Fruit fly (Drosophila melanogaster) whole organism, embryonic: ENCODE data around the gene CG10063.

Experiments used
- Atf3 ChIP-seq: fragments of 200-800 bp; sonication (Bioruptor generic); optimal IDR thresholded peaks from 3 replicates; lab custom pipeline; 2016; ENCODE audit warnings: missing biosample characterization, missing genetic modification characterization
- Bgb ChIP-seq: fragments of 200-800 bp; sonication (Bioruptor generic); IDR thresholded peaks from 2 replicates; pipeline ENCODE4 v1.3.6; 2022; ENCODE audit warnings: missing biosample characterization, missing genetic modification characterization; ENCODE audit not compliant: partially characterized antibody
- Blimp-1 ChIP-seq: fragments of 200-800 bp; sonication (Bioruptor generic); optimal IDR thresholded peaks from 3 replicates; lab custom pipeline; 2018; ENCODE audit warnings: missing biosample characterization, missing genetic modification characterization, mild to moderate bottlenecking, moderate library complexity, missing genetic modification reagents
- CG11085 ChIP-seq: fragments of 200-800 bp; sonication (Bioruptor generic); IDR thresholded peaks from 2 replicates; pipeline ENCODE4 v1.3.6; 2022; ENCODE audit warnings: missing biosample characterization, missing genetic modification characterization
- CG11247 ChIP-seq: fragments of 200-800 bp; sonication (Bioruptor generic); IDR thresholded peaks from 2 replicates; pipeline ENCODE4 v1.3.6; 2022; ENCODE audit warnings: missing biosample characterization, missing genetic modification characterization
- CG11560 ChIP-seq: fragments of 200-800 bp; sonication (Bioruptor generic); IDR thresholded peaks from 3 replicates; pipeline ENCODE4 v1.3.6; 2022; ENCODE audit warnings: missing biosample characterization, missing genetic modification characterization
- CG12769 ChIP-seq: fragments of 200-800 bp; sonication (Bioruptor generic); optimal IDR thresholded peaks from 2 replicates; lab custom pipeline; 2019; ENCODE audit warnings: missing biosample characterization, mild to moderate bottlenecking, missing genetic modification characterization, moderate library complexity
- CG13624 ChIP-seq: fragments of 200-800 bp; sonication (Bioruptor generic); optimal IDR thresholded peaks from 2 replicates; lab custom pipeline; 2016; ENCODE audit warnings: missing biosample characterization, missing genetic modification characterization
- CG15073 ChIP-seq: fragments of 200-800 bp; sonication (Bioruptor generic); optimal IDR thresholded peaks from 2 replicates; lab custom pipeline; 2016; ENCODE audit warnings: missing biosample characterization, missing genetic modification characterization
- CG3065 ChIP-seq: fragments of 200-800 bp; sonication (Bioruptor generic); optimal IDR thresholded peaks from 2 replicates; lab custom pipeline; 2016; ENCODE audit warnings: missing biosample characterization, missing genetic modification characterization
- CG31388 ChIP-seq: fragments of 200-800 bp; sonication (Bioruptor generic); optimal IDR thresholded peaks from 2 replicates; lab custom pipeline; 2016; ENCODE audit warnings: missing biosample characterization, missing genetic modification characterization
- CG5180 ChIP-seq: fragments of 200-800 bp; sonication (Bioruptor generic); optimal IDR thresholded peaks from 3 replicates; lab custom pipeline; 2017; ENCODE audit warnings: missing biosample characterization, missing genetic modification characterization, mild to moderate bottlenecking, moderate library complexity, missing genetic modification reagents
- CG6272 ChIP-seq: fragments of 200-800 bp; sonication (Bioruptor generic); IDR thresholded peaks from 2 replicates; pipeline ENCODE4 v1.3.6; 2022; ENCODE audit warnings: missing biosample characterization, missing genetic modification characterization
- CG6791 ChIP-seq: fragments of 200-800 bp; sonication (Bioruptor generic); IDR thresholded peaks from 3 replicates; pipeline ENCODE4 v1.3.6; 2022; ENCODE audit warnings: missing biosample characterization, missing genetic modification characterization; ENCODE audit not compliant: partially characterized antibody
- CG8089 ChIP-seq: fragments of 200-800 bp; sonication (Bioruptor generic); optimal IDR thresholded peaks from 3 replicates; lab custom pipeline; 2016; ENCODE audit warnings: missing biosample characterization, missing genetic modification characterization
- CG8478 ChIP-seq: fragments of >200 bp; optimal IDR thresholded peaks from 2 replicates; lab custom pipeline; 2018
- CG8924 ChIP-seq: fragments of 200-800 bp; optimal IDR thresholded peaks from 3 replicates; lab custom pipeline; 2019; ENCODE audit warnings: missing biosample characterization, mild to moderate bottlenecking, missing genetic modification characterization, moderate library complexity
- CoRest ChIP-seq: fragments of 200-800 bp; sonication (Bioruptor generic); optimal IDR thresholded peaks from 3 replicates; lab custom pipeline; 2018; ENCODE audit warnings: missing biosample characterization, mild to moderate bottlenecking, missing genetic modification characterization, moderate library complexity
- Deaf1 ChIP-seq: fragments of 200-800 bp; optimal IDR thresholded peaks from 3 replicates; lab custom pipeline; 2019; ENCODE audit warnings: missing biosample characterization, mild to moderate bottlenecking, missing genetic modification characterization, moderate library complexity
- Doc2 ChIP-seq: fragments of 200-800 bp; sonication (Bioruptor generic); IDR thresholded peaks from 2 replicates; pipeline ENCODE4 v1.3.6; 2022; ENCODE audit warnings: missing biosample characterization, missing genetic modification characterization
- H2.0 ChIP-seq: fragments of 200-800 bp; sonication (Bioruptor generic); IDR thresholded peaks from 2 replicates; pipeline ENCODE4 v1.3.6; 2022; ENCODE audit warnings: missing biosample characterization, missing genetic modification characterization
- Lpt ChIP-seq: fragments of >200 bp; optimal IDR thresholded peaks from 2 replicates; lab custom pipeline; 2018; ENCODE audit warnings: missing biosample characterization, missing genetic modification characterization
- MBD-R2 ChIP-seq: fragments of 200-800 bp; sonication (Bioruptor generic); IDR thresholded peaks from 2 replicates; pipeline ENCODE4 v1.3.6; 2022; ENCODE audit warnings: missing biosample characterization, missing genetic modification characterization
- MTF-1 ChIP-seq: fragments of 200-800 bp; sonication (Bioruptor generic); optimal IDR thresholded peaks from 2 replicates; lab custom pipeline; 2018; ENCODE audit warnings: missing biosample characterization, mild to moderate bottlenecking, missing genetic modification characterization, borderline replicate concordance
- Mes4 ChIP-seq: fragments of 200-800 bp; sonication (Bioruptor generic); optimal IDR thresholded peaks from 2 replicates; lab custom pipeline; 2016; ENCODE audit warnings: missing biosample characterization, missing genetic modification characterization
- Myb ChIP-seq: fragments of 200-800 bp; sonication (Bioruptor generic); optimal IDR thresholded peaks from 2 replicates; lab custom pipeline; 2016; ENCODE audit warnings: missing biosample characterization, missing genetic modification characterization
- Poxn ChIP-seq: fragments of 200-800 bp; sonication (Bioruptor generic); IDR thresholded peaks from 2 replicates; pipeline ENCODE4 v1.3.6; 2022; ENCODE audit warnings: missing biosample characterization, missing genetic modification characterization
- Rfx ChIP-seq: fragments of 200-800 bp; sonication (Bioruptor generic); IDR thresholded peaks from 2 replicates; pipeline ENCODE4 v1.3.6; 2022; ENCODE audit warnings: missing biosample characterization, missing genetic modification characterization
- Sin3A ChIP-seq: fragments of >200 bp; optimal IDR thresholded peaks from 2 replicates; lab custom pipeline; 2018
- Six4 ChIP-seq: fragments of 200-800 bp; sonication (Bioruptor generic); optimal IDR thresholded peaks from 2 replicates; lab custom pipeline; 2016; ENCODE audit warnings: missing biosample characterization, missing genetic modification characterization
- ac ChIP-seq: fragments of 200-800 bp; sonication (Bioruptor generic); optimal IDR thresholded peaks from 3 replicates; lab custom pipeline; 2017; ENCODE audit warnings: missing biosample characterization, mild to moderate bottlenecking, missing genetic modification characterization
- bigmax ChIP-seq: fragments of 200-800 bp; sonication (Bioruptor generic); optimal IDR thresholded peaks from 2 replicates; lab custom pipeline; 2018; ENCODE audit warnings: missing biosample characterization, mild to moderate bottlenecking, missing genetic modification characterization
- disco-r ChIP-seq: fragments of 200-800 bp; sonication (Bioruptor generic); optimal IDR thresholded peaks from 2 replicates; lab custom pipeline; 2016; ENCODE audit warnings: missing biosample characterization, missing genetic modification characterization
- emc ChIP-seq: fragments of 200-800 bp; sonication (Bioruptor generic); optimal IDR thresholded peaks from 2 replicates; lab custom pipeline; 2016; ENCODE audit warnings: missing biosample characterization, missing genetic modification characterization
- ewg ChIP-seq: fragments of 200-800 bp; sonication (Bioruptor generic); optimal IDR thresholded peaks from 3 replicates; lab custom pipeline; 2017; ENCODE audit warnings: mild to moderate bottlenecking, missing biosample characterization, missing genetic modification reagents, missing genetic modification characterization
- fd64A ChIP-seq: fragments of 200-800 bp; sonication (Bioruptor generic); optimal IDR thresholded peaks from 3 replicates; lab custom pipeline; 2018; ENCODE audit warnings: missing biosample characterization, mild to moderate bottlenecking, missing genetic modification characterization
- gcm2 ChIP-seq: fragments of 200-800 bp; sonication (Bioruptor generic); optimal IDR thresholded peaks from 2 replicates; lab custom pipeline; 2016; ENCODE audit warnings: missing biosample characterization, missing genetic modification characterization
- grau ChIP-seq: fragments of 200-800 bp; optimal IDR thresholded peaks from 3 replicates; lab custom pipeline; 2019; ENCODE audit warnings: missing biosample characterization, mild to moderate bottlenecking, missing genetic modification characterization, moderate library complexity
- her ChIP-seq: fragments of 200-800 bp; sonication (Bioruptor generic); optimal IDR thresholded peaks from 2 replicates; lab custom pipeline; 2016; ENCODE audit warnings: missing biosample characterization, missing genetic modification characterization
- kni ChIP-seq: fragments of 200-800 bp; sonication (Bioruptor generic); optimal IDR thresholded peaks from 3 replicates; lab custom pipeline; 2017; ENCODE audit warnings: mild to moderate bottlenecking, missing biosample characterization, missing genetic modification reagents, missing genetic modification characterization
- knrl ChIP-seq: fragments of 200-800 bp; sonication (Bioruptor generic); IDR thresholded peaks from 3 replicates; pipeline ENCODE4 v1.3.6; 2022; ENCODE audit warnings: missing biosample characterization, missing genetic modification characterization; ENCODE audit not compliant: partially characterized antibody
- mirr ChIP-seq: fragments of 200-800 bp; sonication (Bioruptor generic); optimal IDR thresholded peaks from 3 replicates; lab custom pipeline; 2018; ENCODE audit warnings: missing biosample characterization, mild to moderate bottlenecking, missing genetic modification characterization
- org-1 ChIP-seq: fragments of 200-800 bp; sonication (Bioruptor generic); optimal IDR thresholded peaks from 2 replicates; lab custom pipeline; 2017; ENCODE audit warnings: missing biosample characterization, missing genetic modification characterization
- phol ChIP-seq: fragments of 200-800 bp; sonication (Bioruptor generic); optimal IDR thresholded peaks from 3 replicates; lab custom pipeline; 2018; ENCODE audit warnings: missing biosample characterization, mild to moderate bottlenecking, missing genetic modification characterization, moderate library complexity
- rib ChIP-seq: fragments of 200-800 bp; sonication (Bioruptor generic); IDR thresholded peaks from 2 replicates; pipeline ENCODE4 v1.3.6; 2022; ENCODE audit warnings: missing biosample characterization, missing genetic modification characterization
- sc ChIP-seq, 3 experiments: fragments of >200 bp in 2 of 3; fragments of 200-800 bp in 1 of 3; sonication (Bioruptor generic) in 1 of 3; optimal IDR thresholded peaks; 2 replicates in 2 of 3; 3 replicates in 1 of 3; lab custom pipeline; 2017; ENCODE audit warnings: mild to moderate bottlenecking in 1 of 3, missing biosample characterization in 1 of 3, missing genetic modification characterization in 1 of 3, missing genetic modification reagents in 1 of 3
- sd ChIP-seq: fragments of 200-800 bp; sonication (Bioruptor generic); optimal IDR thresholded peaks from 3 replicates; lab custom pipeline; 2018; ENCODE audit warnings: missing biosample characterization, mild to moderate bottlenecking, missing genetic modification characterization, moderate library complexity
- slbo ChIP-seq: fragments of 200-800 bp; sonication (Bioruptor generic); IDR thresholded peaks from 2 replicates; pipeline ENCODE4 v1.3.6; 2022; ENCODE audit warnings: missing biosample characterization, missing genetic modification characterization
- sqz ChIP-seq: fragments of 200-800 bp; sonication (Bioruptor generic); optimal IDR thresholded peaks from 3 replicates; lab custom pipeline; 2018; ENCODE audit warnings: missing biosample characterization, mild to moderate bottlenecking, missing genetic modification characterization
- trh ChIP-seq: fragments of 200-800 bp; sonication (Bioruptor generic); optimal IDR thresholded peaks from 2 replicates; lab custom pipeline; 2016; ENCODE audit warnings: missing biosample characterization, missing genetic modification characterization

Gene CG10063

dm6 chr3L:6963792-6964487 is 8.3 kb downstream of the CG10063 start (continued):
- TF ChIP-seq trh (peak; percentile 78), MTF-1 (GFP tag; lab: Kevin White, UChicago) (peak; percentile 61), kni (GFP tag; lab: Kevin White, UChicago) (no peak), Deaf1 (tag; lab: Kevin White, UChicago) (no peak), CG8089 (GFP tag; lab: Kevin White, UChicago) (peak; percentile 66), Mes4 (GFP tag; lab: Kevin White, UChicago) (peak; percentile 84), knrl (GFP tag; lab: Robert Waterston, UW) (no peak), Atf3 (GFP tag; lab: Kevin White, UChicago) (peak; percentile 39), CG11247 (GFP tag; lab: Robert Waterston, UW) (0 out of 2 replicates have a peak, but pooled peaks have one; percentile 24), Doc2 (GFP tag; lab: Robert Waterston, UW) (no peak), Lpt (GFP tag; lab: Kevin White, UChicago) (no peak), MBD-R2 (GFP tag; lab: Robert Waterston, UW) (peak; percentile 46; the same call in 1 of the 2 replicates), CG6272 (peak; percentile 52), CoRest (tag; lab: Kevin White, UChicago) (peak; percentile 88), Blimp-1 (GFP tag; lab: Kevin White, UChicago) (peak; percentile 82), org-1 (GFP tag; lab: Kevin White, UChicago) (peak; percentile 82), Rfx (GFP tag; lab: Robert Waterston, UW) (peak; percentile 78), phol (peak; percentile 86), CG5180 (no peak), CG11560 (tag; lab: Robert Waterston, UW) (peak; percentile 41; the same call in 1 of the 3 replicates), sd (peak; percentile 24), emc (GFP tag; lab: Kevin White, UChicago) (peak; percentile 33), fd64A (GFP tag; lab: Kevin White, UChicago) (peak; percentile 61), gcm2 (GFP tag; lab: Kevin White, UChicago) (peak; percentile 59), Myb (GFP tag; lab: Kevin White, UChicago) (peak; percentile 63), CG6791 (GFP tag; lab: Robert Waterston, UW) (no peak), sc (optimal IDR thresholded peaks at IDR 0.05; lab: Kevin White, UChicago) (no peak), sc (GFP tag; optimal IDR thresholded peaks at IDR 0.05; lab: Kevin White, UChicago) (peak; percentile 74), CG3065 (peak; percentile 69), CG8478 (peak; percentile 86), H2.0 (GFP tag; lab: Robert Waterston, UW) (peak; percentile 67), CG8924 (tag; lab: Kevin White, UChicago) (peak; percentile 88), Poxn (no peak), ac (GFP tag; lab: Kevin White, UChicago) (peak; percentile 37), CG12769 (peak; percentile 88), rib (GFP tag; lab: Robert Waterston, UW) (no peak), bigmax (GFP tag; lab: Kevin White, UChicago) (no peak), sqz (GFP tag; lab: Kevin White, UChicago) (peak; percentile 30), her (GFP tag; lab: Kevin White, UChicago) (peak; percentile 67), CG31388 (GFP tag; lab: Kevin White, UChicago) (peak; percentile 13), grau (tag; lab: Kevin White, UChicago) (peak; percentile 86), Bgb (no peak), Six4 (GFP tag; lab: Kevin White, UChicago) (peak; percentile 73), Sin3A (lab: Kevin White, UChicago) (no peak), slbo (GFP tag; lab: Robert Waterston, UW) (peak; percentile 74), mirr (GFP tag; lab: Kevin White, UChicago) (peak; percentile 16), disco-r (GFP tag; lab: Kevin White, UChicago) (peak; percentile 1), CG13624 (GFP tag; lab: Kevin White, UChicago) (peak; percentile 76), CG11085 (GFP tag; lab: Robert Waterston, UW) (0 out of 2 replicates have a peak, but pooled peaks have one; percentile 48), ewg (peak; percentile 60), CG15073 (GFP tag; lab: Kevin White, UChicago) (peak; percentile 0)
